Fruit fly (Drosophila melanogaster): ENCODE measurements around the gene gskt.

gskt gene

dm6 chr3R:31395222-31395831, 23.1 kb downstream of the gskt start, which contains the start of the genes Ugt35D1 and Gcn2 (continued):
- TF ChIP-seq CG12391 (tag; optimal IDR thresholded peaks at IDR 0.05) (no peak), CG12155 (GFP tag; optimal IDR thresholded peaks at IDR 0.05) (no peak), Bdp1 (GFP tag; optimal IDR thresholded peaks at IDR 0.05) (peak; percentile 44), MTF-1 (GFP tag; optimal IDR thresholded peaks at IDR 0.05; ENCODE audit: borderline replicate concordance) (peak; percentile 82), CG7745 (tag; optimal IDR thresholded peaks at IDR 0.05) (peak; percentile 86), ato (GFP tag; IDR thresholded peaks at IDR 0.05; ENCODE audit: partially characterized antibody) (no peak), CG8281 (tag; optimal IDR thresholded peaks at IDR 0.05) (no peak), CG9876 (GFP tag; optimal IDR thresholded peaks at IDR 0.05) (peak; percentile 0), sug (tag; optimal IDR thresholded peaks at IDR 0.05) (no peak), Mad (GFP tag; optimal IDR thresholded peaks at IDR 0.05) (peak; percentile 1), inv (GFP tag; IDR thresholded peaks at IDR 0.05; ENCODE audit: partially characterized antibody) (no peak), Dbx (GFP tag; IDR thresholded peaks at IDR 0.05) (no peak), CG18619 (GFP tag; optimal IDR thresholded peaks at IDR 0.05) (no peak), CG1603 (tag; optimal IDR thresholded peaks at IDR 0.05) (no peak), Atf-2 (GFP tag; optimal IDR thresholded peaks at IDR 0.05) (no peak), unc-4 (GFP tag; IDR thresholded peaks at IDR 0.05; ENCODE audit: partially characterized antibody) (peak; percentile 68), cato (GFP tag; optimal IDR thresholded peaks at IDR 0.05; ENCODE audit: borderline replicate concordance) (no peak), fru (optimal IDR thresholded peaks at IDR 0.05) (no peak), salm (tag; optimal IDR thresholded peaks at IDR 0.05) (no peak), schlank (tag; optimal IDR thresholded peaks at IDR 0.05) (no peak), Xrp1 (GFP tag; IDR thresholded peaks at IDR 0.05) (peak; percentile 84), CG10462 (GFP tag; optimal IDR thresholded peaks at IDR 0.05) (no peak), CG3281 (GFP tag; optimal IDR thresholded peaks at IDR 0.05) (no peak), CG17568 (GFP tag; optimal IDR thresholded peaks at IDR 0.05) (no peak), dmrt11E (tag; optimal IDR thresholded peaks at IDR 0.05) (peak; percentile 67), Dip3 (GFP tag; optimal IDR thresholded peaks at IDR 0.05) (no peak), z (GFP tag; IDR thresholded peaks at IDR 0.05) (no peak), CG12744 (GFP tag; optimal IDR thresholded peaks at IDR 0.05) (no peak), Ets97D (GFP tag; optimal IDR thresholded peaks at IDR 0.05) (peak; percentile 50), CG34376 (GFP tag; optimal IDR thresholded peaks at IDR 0.05) (no peak), CG15479 (GFP tag; optimal IDR thresholded peaks at IDR 0.05) (peak; percentile 43), kah (GFP tag; optimal IDR thresholded peaks at IDR 0.05) (peak; percentile 17), CG6654 (GFP tag; optimal IDR thresholded peaks at IDR 0.05) (no peak), mirr (GFP tag; optimal IDR thresholded peaks at IDR 0.05) (no peak), bbx (GFP tag; IDR thresholded peaks at IDR 0.05; ENCODE audit: partially characterized antibody) (peak; percentile 58), nau (GFP tag; optimal IDR thresholded peaks at IDR 0.05) (no peak), Atf3 (GFP tag; optimal IDR thresholded peaks at IDR 0.05) (no peak), CHES-1-like (GFP tag; optimal IDR thresholded peaks at IDR 0.05) (peak; percentile 7), TFAM (GFP tag; optimal IDR thresholded peaks at IDR 0.05) (peak; percentile 25), Doc2 (GFP tag; IDR thresholded peaks at IDR 0.05) (no peak), Hr3 (GFP tag; optimal IDR thresholded peaks at IDR 0.05) (no peak), PHDP (tag; optimal IDR thresholded peaks at IDR 0.05) (no peak), tap (tag; optimal IDR thresholded peaks at IDR 0.05) (no peak), BEAF-32 (GFP tag; optimal IDR thresholded peaks at IDR 0.05) (peak; percentile 71), ase (GFP tag; IDR thresholded peaks at IDR 0.05) (peak; percentile 31; the same call in 1 of the 3 replicates), tgo (GFP tag; IDR thresholded peaks at IDR 0.05) (no peak), ham (GFP tag; IDR thresholded peaks at IDR 0.05) (no peak), peb (GFP tag; IDR thresholded peaks at IDR 0.05) (no peak), Spps (tag; optimal IDR thresholded peaks at IDR 0.05) (peak; percentile 62), CG6683 (GFP tag; optimal IDR thresholded peaks at IDR 0.05) (peak; percentile 2)
